Worm (Caenorhabditis elegans) whole organism, late embryonic: Measurements from ENCODE around the gene math-24.

ENCODE experiments used
- C08G9.2 ChIP-seq: sonication (generic microtip); optimal IDR thresholded peaks from 2 replicates; lab custom pipeline; 2016; ENCODE audit warnings: mild to moderate bottlenecking, missing genetic modification characterization, moderate library complexity, missing compliant biosample characterization
- C38D4.7 ChIP-seq: fragments of 200-800 bp; sonication (Bioruptor generic); optimal IDR thresholded peaks from 2 replicates; lab custom pipeline; 2018; ENCODE audit warnings: mild to moderate bottlenecking, missing genetic modification characterization, moderate library complexity, missing compliant biosample characterization
- T23F11.4 ChIP-seq: fragments of 200-800 bp; sonication (Bioruptor generic); optimal IDR thresholded peaks from 2 replicates; lab custom pipeline; 2018; ENCODE audit warnings: mild to moderate bottlenecking, missing genetic modification characterization, missing compliant biosample characterization
- Y22D7AL.16 ChIP-seq: sonication (generic microtip); optimal IDR thresholded peaks from 2 replicates; lab custom pipeline; 2016; ENCODE audit warnings: missing genetic modification characterization, missing compliant biosample characterization
- ceh-14 ChIP-seq: sonication (generic microtip); optimal IDR thresholded peaks from 2 replicates; lab custom pipeline; 2016; ENCODE audit warnings: missing genotype, missing genetic modification characterization, missing compliant biosample characterization
- ceh-2 ChIP-seq: sonication (generic microtip); optimal IDR thresholded peaks from 2 replicates; lab custom pipeline; 2016; ENCODE audit warnings: missing genotype, missing genetic modification characterization, missing compliant biosample characterization
- ceh-22 ChIP-seq: sonication (generic microtip); optimal IDR thresholded peaks from 2 replicates; lab custom pipeline; 2017; ENCODE audit warnings: missing biosample characterization, missing genetic modification characterization
- ceh-45 ChIP-seq: fragments of 200-800 bp; sonication (Bioruptor generic); IDR thresholded peaks from 2 replicates; pipeline ENCODE4 v1.3.6; 2022; ENCODE audit warnings: missing genetic modification reagents, missing genetic modification characterization, missing compliant biosample characterization
- ceh-9 ChIP-seq: sonication (generic microtip); optimal IDR thresholded peaks from 2 replicates; lab custom pipeline; 2016; ENCODE audit warnings: mild to moderate bottlenecking, missing genetic modification characterization, inconsistent platforms, missing compliant biosample characterization
- dmd-4 ChIP-seq: sonication (generic microtip); optimal IDR thresholded peaks from 2 replicates; lab custom pipeline; 2016; ENCODE audit warnings: borderline replicate concordance, missing genetic modification characterization, missing compliant biosample characterization
- dve-1 ChIP-seq: sonication (generic microtip); optimal IDR thresholded peaks from 2 replicates; lab custom pipeline; 2017; ENCODE audit warnings: antibody characterized with exemption, mild to moderate bottlenecking, missing genetic modification characterization, missing compliant biosample characterization
- elt-4 ChIP-seq: sonication (generic microtip); optimal IDR thresholded peaks from 2 replicates; lab custom pipeline; 2016; ENCODE audit warnings: missing genetic modification characterization, missing compliant biosample characterization
- ets-4 ChIP-seq: sonication (generic microtip); optimal IDR thresholded peaks from 2 replicates; lab custom pipeline; 2016; ENCODE audit warnings: missing genetic modification characterization, missing compliant biosample characterization
- eyg-1 ChIP-seq: sonication (generic microtip); optimal IDR thresholded peaks from 2 replicates; lab custom pipeline; 2016; ENCODE audit warnings: missing genotype, missing genetic modification characterization, missing compliant biosample characterization
- fax-1 ChIP-seq: sonication (generic microtip); optimal IDR thresholded peaks from 2 replicates; lab custom pipeline; 2016; ENCODE audit warnings: missing genotype, missing genetic modification characterization, missing compliant biosample characterization
- gmeb-2 ChIP-seq: sonication (generic microtip); optimal IDR thresholded peaks from 2 replicates; lab custom pipeline; 2016; ENCODE audit warnings: missing genetic modification characterization, inconsistent platforms, missing compliant biosample characterization
- hlh-13 ChIP-seq: fragments of 200-800 bp; sonication (Bioruptor generic); optimal IDR thresholded peaks from 2 replicates; lab custom pipeline; 2018; ENCODE audit warnings: mild to moderate bottlenecking, missing genetic modification characterization, missing compliant biosample characterization
- hlh-6 ChIP-seq: sonication (generic microtip); optimal IDR thresholded peaks from 2 replicates; lab custom pipeline; 2016; ENCODE audit warnings: missing genotype, missing genetic modification characterization, missing compliant biosample characterization
- lin-11 ChIP-seq: fragments of 200-800 bp; sonication (Bioruptor generic); optimal IDR thresholded peaks from 2 replicates; lab custom pipeline; 2018; ENCODE audit warnings: mild to moderate bottlenecking, missing genetic modification characterization, missing compliant biosample characterization
- madf-2 ChIP-seq: sonication (generic microtip); optimal IDR thresholded peaks from 2 replicates; lab custom pipeline; 2017; ENCODE audit warnings: missing genetic modification characterization, missing compliant biosample characterization
- nfya-1 ChIP-seq: sonication (generic microtip); optimal IDR thresholded peaks from 2 replicates; lab custom pipeline; 2017; ENCODE audit warnings: missing genetic modification characterization, mild to moderate bottlenecking, missing compliant biosample characterization, antibody characterized with exemption, moderate library complexity
- nhr-232 ChIP-seq: sonication (generic microtip); optimal IDR thresholded peaks from 2 replicates; lab custom pipeline; 2016; ENCODE audit warnings: missing genetic modification characterization, missing compliant biosample characterization
- odd-2 ChIP-seq: sonication (generic microtip); optimal IDR thresholded peaks from 2 replicates; lab custom pipeline; 2017; ENCODE audit warnings: antibody characterized with exemption, mild to moderate bottlenecking, missing genetic modification characterization, missing compliant biosample characterization
- pag-3 ChIP-seq: sonication (generic microtip); optimal IDR thresholded peaks from 2 replicates; lab custom pipeline; 2016; ENCODE audit warnings: missing compliant biosample characterization, missing genetic modification characterization, borderline replicate concordance
- pha-2 ChIP-seq: sonication (generic microtip); optimal IDR thresholded peaks from 2 replicates; lab custom pipeline; 2017; ENCODE audit warnings: mild to moderate bottlenecking, missing genetic modification characterization, missing compliant biosample characterization
- pha-4 ChIP-seq: fragments of 150-350 bp; optimal IDR thresholded peaks from 2 replicates; lab custom pipeline; 2018; ENCODE audit warnings: missing biosample characterization, missing genetic modification reagents, missing genetic modification characterization
- pros-1 ChIP-seq: fragments of 150-350 bp; optimal IDR thresholded peaks from 2 replicates; lab custom pipeline; 2014; ENCODE audit warnings: missing biosample characterization, missing genetic modification reagents, missing genetic modification characterization
- ref-2 ChIP-seq: sonication (generic microtip); optimal IDR thresholded peaks from 2 replicates; lab custom pipeline; 2016; ENCODE audit warnings: missing genetic modification characterization, missing compliant biosample characterization
- rnt-1 ChIP-seq: sonication (generic microtip); optimal IDR thresholded peaks from 2 replicates; lab custom pipeline; 2016; ENCODE audit warnings: missing genetic modification characterization, missing compliant biosample characterization
- tbx-2 ChIP-seq: sonication (generic microtip); optimal IDR thresholded peaks from 2 replicates; lab custom pipeline; 2016; ENCODE audit warnings: missing genetic modification characterization, missing compliant biosample characterization
- tbx-7 ChIP-seq: sonication (generic microtip); optimal IDR thresholded peaks from 2 replicates; lab custom pipeline; 2016; ENCODE audit warnings: missing genotype, missing genetic modification characterization, missing compliant biosample characterization
- ttx-3 ChIP-seq: sonication (generic microtip); optimal IDR thresholded peaks from 2 replicates; lab custom pipeline; 2016; ENCODE audit warnings: missing genetic modification reagents, missing genetic modification characterization, missing compliant biosample characterization
- unc-55 ChIP-seq: sonication (generic microtip); optimal IDR thresholded peaks from 2 replicates; lab custom pipeline; 2017; ENCODE audit warnings: missing biosample characterization, missing genetic modification reagents, missing genetic modification characterization
- zip-5 ChIP-seq: sonication (generic microtip); optimal IDR thresholded peaks from 2 replicates; lab custom pipeline; 2016; ENCODE audit warnings: missing genetic modification characterization, missing compliant biosample characterization

The math-24 gene

DNA sequence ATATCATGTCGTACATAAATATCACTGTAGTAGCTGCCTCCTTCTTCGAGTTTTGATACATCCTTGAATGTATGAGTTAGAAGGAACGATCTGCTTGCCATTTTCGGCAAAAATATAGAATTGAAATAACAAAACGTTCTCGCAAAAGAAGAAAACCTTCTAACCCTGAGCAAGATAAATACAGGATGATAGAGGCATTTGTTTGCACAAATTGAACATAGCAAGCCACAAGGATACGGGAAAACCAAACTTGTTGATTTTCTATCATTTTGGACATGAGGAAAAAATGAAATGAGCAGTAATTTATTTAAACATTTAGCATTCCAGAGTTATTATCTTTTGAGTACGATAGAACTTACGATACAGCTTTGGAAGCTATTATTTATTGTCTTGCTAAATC, 11.0 kb upstream of the math-24 start, which contains the start of gene math-8:
Gene math-8 (minus strand): TSS at position 101 of the 400 bp plus-strand sequence.
- TF ChIP-seq dve-1 (tag; lab: Kevin White, UChicago) (no peak), Y22D7AL.16 (tag; lab: Kevin White, UChicago) (no peak), pha-4 (tag; lab: Kevin White, UChicago) (no peak), C38D4.7 (GFP tag; lab: Kevin White, UChicago) (no peak), zip-5 (tag; lab: Kevin White, UChicago) (no peak), rnt-1 (tag; lab: Kevin White, UChicago) (no peak), pros-1 (no peak), odd-2 (tag; lab: Kevin White, UChicago) (no peak), nhr-232 (tag; lab: Kevin White, UChicago) (no peak), pha-2 (tag; lab: Kevin White, UChicago) (no peak), unc-55 (GFP tag; lab: Kevin White, UChicago) (no peak), T23F11.4 (GFP tag; lab: Kevin White, UChicago) (no peak), hlh-13 (no peak), hlh-6 (tag; lab: Kevin White, UChicago) (no peak), dmd-4 (tag; lab: Kevin White, UChicago) (no peak), ceh-22 (tag; lab: Kevin White, UChicago) (no peak), ceh-45 (GFP tag; lab: Robert Waterston, UW) (no peak)

ce11 chrII:1890682-1891081, 9.4 kb upstream of the math-24 start, which contains the start of gene math-9:
Gene math-9, minus strand, starts transcription at chrII:1890782.
- TF ChIP-seq tbx-7 (tag; lab: Kevin White, UChicago) (no peak), C08G9.2 (tag; lab: Kevin White, UChicago) (no peak), ceh-14 (tag; lab: Kevin White, UChicago) (no peak)

DNA sequence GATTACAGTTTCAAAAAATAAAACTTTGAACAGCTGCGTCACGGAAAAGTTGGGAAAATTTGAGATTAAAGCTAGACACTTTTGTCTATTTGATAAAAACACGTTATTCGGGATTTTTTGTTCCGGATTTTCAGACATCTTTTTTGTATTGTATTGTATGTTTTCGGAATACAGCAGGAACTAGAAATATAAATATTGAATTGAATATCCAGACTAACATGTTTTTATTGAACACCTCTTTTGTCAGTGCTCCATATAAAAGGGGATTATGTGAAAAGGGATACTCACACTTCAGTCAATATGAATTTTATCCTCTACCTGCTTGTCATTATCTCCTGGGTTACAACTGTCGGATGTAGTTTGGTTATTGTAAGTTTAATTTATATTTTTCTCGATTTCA, 6.1 kb upstream of the math-24 start, which contains the start of gene C16C4.1:
Gene C16C4.1 (plus strand): TSS at position 301 of the 400 bp plus-strand sequence.
- TF ChIP-seq ref-2 (no peak), pag-3 (tag; lab: Kevin White, UChicago) (no peak), elt-4 (no peak), nfya-1 (tag; lab: Kevin White, UChicago) (no peak), fax-1 (tag; lab: Kevin White, UChicago) (no peak), gmeb-2 (tag; lab: Kevin White, UChicago) (no peak)

DNA sequence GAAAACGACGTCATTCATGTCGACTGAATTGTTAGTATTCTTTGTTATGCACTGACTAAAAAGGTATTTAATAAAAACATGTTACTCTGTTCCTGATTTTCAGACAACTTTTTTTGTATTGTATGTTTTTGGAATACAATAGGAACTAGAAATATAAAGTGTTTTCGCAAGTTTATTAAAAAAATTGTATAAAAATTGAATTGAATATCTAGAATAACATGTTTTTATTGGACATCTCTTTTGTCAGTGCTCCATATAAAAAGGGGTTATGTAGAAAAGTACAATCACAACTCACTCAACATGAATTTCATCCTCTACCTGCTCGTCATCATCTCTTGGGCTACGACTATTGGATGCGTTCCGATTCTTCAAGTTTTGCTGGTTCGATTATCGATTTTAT, 4.8 kb upstream of the math-24 start, which contains the start of gene C46F9.5:
Gene C46F9.5 (plus strand): TSS at position 301 of the 400 bp plus-strand sequence.
- TF ChIP-seq tbx-2 (tag; lab: Kevin White, UChicago), result no peak
- TF ChIP-seq gmeb-2 (tag; lab: Kevin White, UChicago), result no peak
- TF ChIP-seq hlh-6 (tag; lab: Kevin White, UChicago), result no peak
- TF ChIP-seq, all 69 proteins: peak for 0

DNA sequence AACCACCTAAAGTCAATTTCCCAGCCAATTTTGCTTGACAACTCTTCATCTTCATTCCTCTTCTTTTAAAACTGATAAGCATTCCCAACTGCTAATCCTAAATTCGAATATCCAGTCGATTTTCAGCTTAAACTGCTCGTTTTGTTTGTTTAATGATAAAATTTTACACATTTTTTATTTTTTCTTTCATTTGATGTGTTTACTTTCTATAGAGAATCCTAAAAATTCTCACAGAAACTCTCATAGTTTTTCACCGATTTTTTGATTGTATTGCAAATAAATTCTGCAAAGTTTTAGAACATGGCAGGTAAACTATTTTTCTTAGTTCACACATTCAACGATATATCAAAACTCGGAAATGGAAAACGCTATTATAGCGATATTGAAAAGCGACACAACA, 4.3 kb upstream of the math-24 start, which contains the start of gene math-25:
Gene math-25 (plus strand): TSS at position 301 of the 400 bp plus-strand sequence.
- TF ChIP-seq ceh-2 (tag; lab: Kevin White, UChicago) (no peak), odd-2 (tag; lab: Kevin White, UChicago) (no peak), ceh-9 (no peak), T23F11.4 (GFP tag; lab: Kevin White, UChicago) (no peak), ceh-22 (tag; lab: Kevin White, UChicago) (no peak), eyg-1 (tag; lab: Kevin White, UChicago) (no peak), lin-11 (tag; lab: Kevin White, UChicago) (no peak), zip-5 (tag; lab: Kevin White, UChicago) (no peak), ets-4 (tag; lab: Kevin White, UChicago) (no peak), madf-2 (tag; lab: Kevin White, UChicago) (no peak), nhr-232 (tag; lab: Kevin White, UChicago) (no peak), ttx-3 (no peak)
